Worm (Caenorhabditis elegans): ENCODE results near the gene glb-27.
A peak's percentile ranks its signal among the peaks of the same experiment; 100 is the strongest.

The glb-27 gene

ce11 chrII:8566039-8566438, 10.0 kb upstream of the glb-27 start, which contains the start of gene stc-1:
TSS of gene stc-1 (minus strand) at chrII:8566139.
- TF ChIP-seq elt-2 (tag; optimal IDR thresholded peaks at IDR 0.05) (peak; percentile 30), F16B12.6 (tag; optimal IDR thresholded peaks at IDR 0.05) (peak; percentile 26), rnt-1 (tag; optimal IDR thresholded peaks at IDR 0.05) (no peak), lin-13 (GFP tag; optimal IDR thresholded peaks at IDR 0.05) (peak; percentile 27), nhr-90 (tag; optimal IDR thresholded peaks at IDR 0.05; ENCODE audit: poor library complexity) (peak; percentile 7), dpl-1 (GFP tag; optimal IDR thresholded peaks at IDR 0.05) (peak; percentile 65 to 86 (median 79)), nhr-237 (tag; optimal IDR thresholded peaks at IDR 0.05) (no peak), elt-3 (tag; optimal IDR thresholded peaks at IDR 0.05) (no peak), nhr-28 (tag; optimal IDR thresholded peaks at IDR 0.05) (no peak), swsn-7 (tag; optimal IDR thresholded peaks at IDR 0.05) (no peak), snu-23 (GFP tag; optimal IDR thresholded peaks at IDR 0.05) (peak; percentile 18), nhr-85 (tag) (peak; percentile 35), blmp-1 (tag; optimal IDR thresholded peaks at IDR 0.05) (peak; percentile 34), ama-1 (optimal IDR thresholded peaks at IDR 0.05) (peak; percentile 23), nhr-84 (tag; optimal IDR thresholded peaks at IDR 0.05) (no peak), egl-13 (tag; optimal IDR thresholded peaks at IDR 0.05) (no peak), xbp-1 (tag; optimal IDR thresholded peaks at IDR 0.05) (peak; percentile 78), sptf-1 (tag; optimal IDR thresholded peaks at IDR 0.05) (no peak), skn-1 (tag; optimal IDR thresholded peaks at IDR 0.05) (peak; percentile 30), efl-1 (optimal IDR thresholded peaks at IDR 0.05) (peak in 1 of 2 experiments; percentile 82), efl-1 (GFP tag; optimal IDR thresholded peaks at IDR 0.05 in 1 of 2) (peak; percentile 86 to 98), tbx-2 (tag; optimal IDR thresholded peaks at IDR 0.05) (no peak), nhr-71 (tag; optimal IDR thresholded peaks at IDR 0.05) (peak; percentile 29), lsy-2 (tag; optimal IDR thresholded peaks at IDR 0.05) (peak; percentile 6 to 69), lin-35 (GFP tag; optimal IDR thresholded peaks at IDR 0.05) (peak; percentile 67 to 94)

ce11 chrII:8562002-8562401, 5.9 kb upstream of the glb-27 start, which contains the start of gene F54C9.14:
TSS of gene F54C9.14 (plus strand) at chrII:8562302.
- TF ChIP-seq C34B4.2 (tag; optimal IDR thresholded peaks at IDR 0.05), result no peak
- no peak for TF ChIP-seq nhr-237 (tag; optimal IDR thresholded peaks at IDR 0.05)
- TF ChIP-seq pax-3 (tag; optimal IDR thresholded peaks at IDR 0.05), result no peak
- TF ChIP-seq ztf-4 (tag; optimal IDR thresholded peaks at IDR 0.05), result no peak
- no peak for TF ChIP-seq nhr-77 (tag; optimal IDR thresholded peaks at IDR 0.05)
- TF ChIP-seq dpl-1 (GFP tag; optimal IDR thresholded peaks at IDR 0.05), result no peak
- no peak for TF ChIP-seq C16A3.4 (tag; optimal IDR thresholded peaks at IDR 0.05)
- TF ChIP-seq nhr-85 (tag), result peak; percentile 25

- TF ChIP-seq nhr-84 (tag; optimal IDR thresholded peaks at IDR 0.05) (no peak), ces-1 (GFP tag; optimal IDR thresholded peaks at IDR 0.05) (no peak), ceh-8 (GFP tag; optimal IDR thresholded peaks at IDR 0.05) (peak; percentile 95), vab-15 (tag; optimal IDR thresholded peaks at IDR 0.05) (peak; percentile 99), ets-5 (GFP tag; IDR thresholded peaks at IDR 0.05) (0 out of 2 replicates have a peak, but pooled peaks have one; percentile 14), ztf-4 (tag; optimal IDR thresholded peaks at IDR 0.05) (peak; percentile 99), alr-1 (tag; optimal IDR thresholded peaks at IDR 0.05; ENCODE audit: borderline replicate concordance) (no peak), xbp-1 (tag; optimal IDR thresholded peaks at IDR 0.05) (peak; percentile 99), skn-1 (tag; optimal IDR thresholded peaks at IDR 0.05) (peak; percentile 98), lin-14 (GFP tag; optimal IDR thresholded peaks at IDR 0.05) (peak; percentile 100), grh-1 (GFP tag; IDR thresholded peaks at IDR 0.05) (peak; percentile 97), pqm-1 (tag; optimal IDR thresholded peaks at IDR 0.05) (peak; percentile 54), lin-35 (GFP tag; optimal IDR thresholded peaks at IDR 0.05) (peak; percentile 97 to 99), C16A3.4 (tag; optimal IDR thresholded peaks at IDR 0.05) (peak; percentile 100), unc-30 (tag; optimal IDR thresholded peaks at IDR 0.05) (no peak), nhr-28 (tag; optimal IDR thresholded peaks at IDR 0.05) (no peak), snpc-4 (tag; optimal IDR thresholded peaks at IDR 0.05) (peak; percentile 90), lin-15B (tag; optimal IDR thresholded peaks at IDR 0.05) (peak; percentile 100), lir-3 (tag; optimal IDR thresholded peaks at IDR 0.05; ENCODE audit: poor library complexity) (peak; percentile 95), nhr-47 (tag; optimal IDR thresholded peaks at IDR 0.05) (peak; percentile 99), ceh-88 (GFP tag; IDR thresholded peaks at IDR 0.05) (peak; percentile 97), zag-1 (tag; optimal IDR thresholded peaks at IDR 0.05) (peak; percentile 69), elt-3 (tag; optimal IDR thresholded peaks at IDR 0.05) (peak; percentile 100), ceh-63 (GFP tag; optimal IDR thresholded peaks at IDR 0.05) (no peak), unc-62 (GFP tag; optimal IDR thresholded peaks at IDR 0.05) (peak; percentile 86), egl-27 (tag; optimal IDR thresholded peaks at IDR 0.05) (peak; percentile 90 to 96), mdl-1 (tag; optimal IDR thresholded peaks at IDR 0.05) (peak; percentile 90 to 100)
Measured at ce11 chrII:8561227-8561626, 5.2 kb upstream of the glb-27 start, which contains the start of gene iff-2. TSS of gene iff-2 (minus strand) at chrII:8561367.
